Worm (Caenorhabditis elegans) whole organism, mixed stage, embryonic: ENCODE data around the gene pks-1.
A peak's percentile ranks its signal among the peaks of the same experiment; 100 is the strongest.

Experiments
- M03D4.4 ChIP-seq: sonication (generic microtip); optimal IDR thresholded peaks from 2 replicates; lab custom pipeline; 2017; ENCODE audit warnings: mild to moderate bottlenecking, missing genetic modification characterization, missing compliant biosample characterization
- bed-3 ChIP-seq: fragments of 200-800 bp; sonication (Bioruptor generic); optimal IDR thresholded peaks from 3 replicates; lab custom pipeline; 2018; ENCODE audit warnings: mild to moderate bottlenecking, missing genetic modification characterization, moderate library complexity, missing compliant biosample characterization
- blmp-1 ChIP-seq: fragments of 150-350 bp; optimal IDR thresholded peaks from 2 replicates; lab custom pipeline; 2014; ENCODE audit warnings: missing biosample characterization, missing genetic modification characterization
- ceh-39 ChIP-seq: fragments of 150-350 bp; optimal IDR thresholded peaks from 2 replicates; lab custom pipeline; 2014; ENCODE audit warnings: missing biosample characterization, missing genetic modification characterization
- ceh-43 ChIP-seq: fragments of 200-800 bp; sonication (Bioruptor generic); optimal IDR thresholded peaks from 2 replicates; lab custom pipeline; 2018; ENCODE audit warnings: mild to moderate bottlenecking, missing genetic modification characterization, moderate library complexity, missing compliant biosample characterization
- ceh-83 ChIP-seq: fragments of 200-800 bp; sonication (Bioruptor generic); optimal IDR thresholded peaks from 2 replicates; lab custom pipeline; 2018; ENCODE audit warnings: mild to moderate bottlenecking, missing genetic modification characterization, missing compliant biosample characterization
- ces-1 ChIP-seq: fragments of 150-350 bp; optimal IDR thresholded peaks from 2 replicates; lab custom pipeline; 2014; ENCODE audit warnings: missing biosample characterization, missing genetic modification reagents, missing genetic modification characterization
- cnd-1 ChIP-seq: fragments of 200-800 bp; sonication (Bioruptor generic); optimal IDR thresholded peaks from 2 replicates; lab custom pipeline; 2018; ENCODE audit warnings: mild to moderate bottlenecking, missing genetic modification characterization, missing compliant biosample characterization
- drap-1 ChIP-seq: fragments of 200-800 bp; sonication (Bioruptor generic); optimal IDR thresholded peaks from 3 replicates; lab custom pipeline; 2018; ENCODE audit warnings: mild to moderate bottlenecking, missing genetic modification characterization, missing compliant biosample characterization
- elt-1 ChIP-seq: sonication (generic microtip); optimal IDR thresholded peaks from 2 replicates; lab custom pipeline; 2017; ENCODE audit warnings: missing genetic modification characterization, mild to moderate bottlenecking, missing compliant biosample characterization, antibody characterized with exemption, moderate library complexity, borderline replicate concordance; ENCODE audit not compliant: insufficient read depth
- elt-3 ChIP-seq: fragments of 150-350 bp; optimal IDR thresholded peaks from 2 replicates; lab custom pipeline; 2014; ENCODE audit warnings: missing biosample characterization, missing genetic modification characterization
- flh-1 ChIP-seq: fragments of 200-800 bp; sonication (Bioruptor generic); optimal IDR thresholded peaks from 2 replicates; lab custom pipeline; 2018; ENCODE audit warnings: mild to moderate bottlenecking, missing genetic modification characterization, moderate library complexity, missing compliant biosample characterization
- ham-2 ChIP-seq: fragments of 200-800 bp; sonication (Bioruptor generic); optimal IDR thresholded peaks from 2 replicates; lab custom pipeline; 2018; ENCODE audit warnings: mild to moderate bottlenecking, missing genetic modification characterization, missing compliant biosample characterization
- hlh-1 ChIP-seq: fragments of 150-350 bp; optimal IDR thresholded peaks from 2 replicates; lab custom pipeline; 2014; ENCODE audit warnings: missing biosample characterization, missing genetic modification reagents, missing genetic modification characterization
- lin-13 ChIP-seq: fragments of 150-350 bp; optimal IDR thresholded peaks from 2 replicates; lab custom pipeline; 2014; ENCODE audit warnings: missing biosample characterization, missing genetic modification characterization
- lin-32 ChIP-seq: fragments of 200-800 bp; sonication (Bioruptor generic); optimal IDR thresholded peaks from 2 replicates; lab custom pipeline; 2018; ENCODE audit warnings: mild to moderate bottlenecking, missing genetic modification characterization, missing compliant biosample characterization
- lsy-2 ChIP-seq: fragments of 150-350 bp; optimal IDR thresholded peaks from 2 replicates; lab custom pipeline; 2014; ENCODE audit warnings: missing biosample characterization, missing genetic modification characterization
- mab-5 ChIP-seq: fragments of 150-350 bp; optimal IDR thresholded peaks from 2 replicates; lab custom pipeline; 2014; ENCODE audit warnings: missing biosample characterization, missing genetic modification characterization
- mep-1 ChIP-seq: fragments of 150-350 bp; optimal IDR thresholded peaks from 2 replicates; lab custom pipeline; 2017; ENCODE audit warnings: missing biosample characterization, missing genetic modification reagents, missing genetic modification characterization, inconsistent platforms
- mls-2 ChIP-seq: sonication (generic microtip); optimal IDR thresholded peaks from 2 replicates; lab custom pipeline; 2016; ENCODE audit warnings: mild to moderate bottlenecking, missing genetic modification characterization, moderate library complexity, missing compliant biosample characterization
- nhr-12 ChIP-seq: fragments of 150-350 bp; optimal IDR thresholded peaks from 2 replicates; lab custom pipeline; 2014; ENCODE audit warnings: missing biosample characterization, missing genetic modification characterization
- nhr-2 ChIP-seq: fragments of 150-350 bp; optimal IDR thresholded peaks from 2 replicates; lab custom pipeline; 2014; ENCODE audit warnings: missing biosample characterization, missing genetic modification characterization
- nhr-237 ChIP-seq: fragments of 150-350 bp; optimal IDR thresholded peaks from 2 replicates; lab custom pipeline; 2014; ENCODE audit warnings: missing biosample characterization, missing genetic modification characterization
- nhr-28 ChIP-seq: fragments of 150-350 bp; optimal IDR thresholded peaks from 2 replicates; lab custom pipeline; 2014; ENCODE audit warnings: missing biosample characterization, missing genetic modification characterization
- nhr-76 ChIP-seq: sonication (generic microtip); optimal IDR thresholded peaks from 2 replicates; lab custom pipeline; 2017; ENCODE audit warnings: missing biosample characterization, missing genetic modification characterization
- pha-4 ChIP-seq: fragments of 150-350 bp; optimal IDR thresholded peaks from 2 replicates; lab custom pipeline; 2018; ENCODE audit warnings: missing biosample characterization, missing genetic modification reagents, missing genetic modification characterization
- sem-2 ChIP-seq: fragments of 200-800 bp; sonication (Bioruptor generic); optimal IDR thresholded peaks from 2 replicates; lab custom pipeline; 2018; ENCODE audit warnings: mild to moderate bottlenecking, missing genetic modification characterization, missing compliant biosample characterization
- snpc-4 ChIP-seq: fragments of 150-350 bp; optimal IDR thresholded peaks from 2 replicates; lab custom pipeline; 2014; ENCODE audit warnings: missing biosample characterization, missing genetic modification characterization
- sptf-1 ChIP-seq: sonication (generic microtip); optimal IDR thresholded peaks from 2 replicates; lab custom pipeline; 2017; ENCODE audit warnings: mild to moderate bottlenecking, missing genetic modification characterization, moderate library complexity, missing compliant biosample characterization
- tbx-8 ChIP-seq: fragments of 200-800 bp; sonication (Bioruptor generic); optimal IDR thresholded peaks from 2 replicates; lab custom pipeline; 2018; ENCODE audit warnings: mild to moderate bottlenecking, missing genetic modification characterization, moderate library complexity, missing compliant biosample characterization
- unc-120 ChIP-seq: sonication (generic microtip); optimal IDR thresholded peaks from 2 replicates; lab custom pipeline; 2017; ENCODE audit warnings: missing genetic modification characterization, missing compliant biosample characterization; ENCODE audit not compliant: poor library complexity, severe bottlenecking
- unc-39 ChIP-seq: fragments of 150-350 bp; optimal IDR thresholded peaks from 2 replicates; lab custom pipeline; 2014; ENCODE audit warnings: missing biosample characterization, missing genetic modification characterization
- unc-62 ChIP-seq: fragments of 150-350 bp; optimal IDR thresholded peaks from 2 replicates; lab custom pipeline; 2014; ENCODE audit warnings: missing biosample characterization, missing genetic modification reagents, missing genetic modification characterization
- zip-8 ChIP-seq: fragments of 150-350 bp; optimal IDR thresholded peaks from 2 replicates; lab custom pipeline; 2014; ENCODE audit warnings: missing biosample characterization, missing genetic modification characterization
- ztf-11 ChIP-seq: fragments of 150-350 bp; optimal IDR thresholded peaks from 2 replicates; lab custom pipeline; 2014; ENCODE audit warnings: missing biosample characterization, missing genetic modification characterization

pks-1 gene

ce11 chrX:5429335-5429734 lies 15.7 kb downstream of the pks-1 start:
- TF ChIP-seq bed-3 (GFP tag; lab: Kevin White, UChicago) (no peak), elt-3 (tag; lab: Kevin White, UChicago) (peak; percentile 94), sptf-1 (peak; percentile 92), elt-1 (tag; lab: Kevin White, UChicago) (peak; percentile 71), unc-120 (tag; lab: Kevin White, UChicago) (peak; percentile 91), nhr-76 (peak; percentile 72), ham-2 (GFP tag; lab: Kevin White, UChicago) (peak; percentile 84), snpc-4 (tag; lab: Kevin White, UChicago) (no peak), zip-8 (no peak), nhr-2 (tag; lab: Kevin White, UChicago) (no peak), unc-39 (tag; lab: Kevin White, UChicago) (peak; percentile 76), nhr-237 (tag; lab: Kevin White, UChicago) (peak; percentile 98), M03D4.4 (peak; percentile 72), ces-1 (GFP tag; lab: Kevin White, UChicago) (peak; percentile 92), tbx-8 (GFP tag; lab: Kevin White, UChicago) (no peak), drap-1 (GFP tag; lab: Kevin White, UChicago) (peak; percentile 95), ztf-11 (peak; percentile 93), ceh-83 (GFP tag; lab: Kevin White, UChicago) (peak; percentile 79), ceh-43 (GFP tag; lab: Kevin White, UChicago) (peak; percentile 75), ceh-39 (no peak), flh-1 (GFP tag; lab: Kevin White, UChicago) (no peak), lin-13 (tag; lab: Kevin White, UChicago) (peak; percentile 81), mab-5 (tag; lab: Kevin White, UChicago) (no peak), nhr-12 (tag; lab: Kevin White, UChicago) (peak; percentile 96), hlh-1 (tag; lab: Kevin White, UChicago) (peak; percentile 97), blmp-1 (no peak), lsy-2 (tag; lab: Kevin White, UChicago) (no peak), pha-4 (tag; lab: Kevin White, UChicago) (peak; percentile 99), cnd-1 (tag; lab: Kevin White, UChicago) (peak; percentile 91), nhr-28 (peak; percentile 40), mls-2 (tag; lab: Kevin White, UChicago) (no peak), unc-62 (GFP tag; lab: Kevin White, UChicago) (peak; percentile 94), sem-2 (no peak), lin-32 (GFP tag; lab: Kevin White, UChicago) (peak; percentile 88), mep-1 (tag; lab: Kevin White, UChicago) (peak; percentile 94)

DNA sequence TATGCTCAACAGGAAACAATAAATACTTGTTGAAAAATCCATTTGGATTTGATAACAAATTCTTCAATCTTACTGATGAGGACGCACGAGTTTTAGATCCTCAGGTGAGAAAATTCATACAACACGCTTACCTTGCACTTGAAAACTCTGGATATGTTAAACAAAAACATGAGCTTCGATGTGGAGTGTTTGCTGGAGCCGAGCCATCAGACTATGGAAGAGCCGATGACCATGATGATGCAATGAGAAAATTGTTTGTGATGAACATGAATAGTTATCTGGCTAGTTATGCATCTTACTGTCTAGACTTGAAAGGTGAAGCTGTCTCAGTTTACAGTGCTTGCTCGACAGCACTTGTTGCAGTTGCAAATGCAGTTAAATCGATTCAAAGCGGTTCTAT lies 20.3 kb downstream of the pks-1 start:
- TF ChIP-seq lsy-2 (tag; lab: Kevin White, UChicago) (no peak), sptf-1 (no peak), sem-2 (no peak), mep-1 (tag; lab: Kevin White, UChicago) (no peak), nhr-237 (tag; lab: Kevin White, UChicago) (no peak)

- TF ChIP-seq ceh-83 (GFP tag; lab: Kevin White, UChicago) (no peak), sptf-1 (no peak), lin-32 (GFP tag; lab: Kevin White, UChicago) (no peak), cnd-1 (tag; lab: Kevin White, UChicago) (no peak)
Observed at ce11 chrX:5444863-5445262, 31.3 kb downstream of the pks-1 start, which contains the start of gene itm-2. Gene itm-2, plus strand, starts transcription at chrX:5445163.

DNA sequence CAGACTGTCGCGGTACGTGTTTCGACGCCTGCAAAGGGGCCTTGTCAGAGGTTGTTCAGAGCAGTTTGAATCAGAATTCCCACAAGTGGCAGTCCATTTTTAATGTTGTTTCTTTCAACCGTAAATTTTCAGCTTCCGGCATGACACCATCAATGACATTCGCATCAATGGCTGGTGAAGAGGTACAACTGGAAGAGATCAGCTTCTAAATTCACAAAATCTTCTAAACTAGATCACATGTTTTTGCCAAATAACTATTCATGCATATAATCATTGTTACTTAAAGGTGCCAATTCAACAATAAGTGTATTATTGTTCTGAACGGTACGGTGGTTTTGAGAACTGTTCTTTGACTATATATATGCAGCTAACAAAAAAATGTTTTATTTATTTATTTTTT lies 33.8 kb downstream of the pks-1 start:
- TF ChIP-seq unc-39 (tag; lab: Kevin White, UChicago) (no peak), bed-3 (GFP tag; lab: Kevin White, UChicago) (no peak), ceh-39 (no peak), ceh-43 (GFP tag; lab: Kevin White, UChicago) (no peak), tbx-8 (GFP tag; lab: Kevin White, UChicago) (no peak), pha-4 (tag; lab: Kevin White, UChicago) (no peak), nhr-2 (tag; lab: Kevin White, UChicago) (no peak), elt-1 (tag; lab: Kevin White, UChicago) (no peak), ceh-83 (GFP tag; lab: Kevin White, UChicago) (no peak)
